Fruit fly (Drosophila melanogaster) whole organism, embryonic: ENCODE data around the gene tomb.

Experiments
- Abd-B ChIP-seq: fragments of 200-800 bp; sonication (Bioruptor generic); optimal IDR thresholded peaks from 2 replicates; lab custom pipeline; 2018; ENCODE audit warnings: missing biosample characterization, mild to moderate bottlenecking, missing genetic modification characterization, moderate library complexity
- Ada2b ChIP-seq: fragments of 200-800 bp; sonication (Bioruptor generic); IDR thresholded peaks from 2 replicates; pipeline ENCODE4 v1.3.6; 2022; ENCODE audit warnings: missing biosample characterization, missing genetic modification characterization
- CG10267 ChIP-seq: fragments of 200-800 bp; sonication (Bioruptor generic); optimal IDR thresholded peaks from 2 replicates; lab custom pipeline; 2018; ENCODE audit warnings: missing biosample characterization, mild to moderate bottlenecking, missing genetic modification characterization, moderate library complexity
- CG11247 ChIP-seq: fragments of 200-800 bp; sonication (Bioruptor generic); IDR thresholded peaks from 2 replicates; pipeline ENCODE4 v1.3.6; 2022; ENCODE audit warnings: missing biosample characterization, missing genetic modification characterization
- CG11456 ChIP-seq: fragments of 200-800 bp; sonication (Bioruptor generic); IDR thresholded peaks from 3 replicates; pipeline ENCODE4 v1.3.6; 2022; ENCODE audit warnings: missing biosample characterization, missing genetic modification characterization
- CG15269 ChIP-seq: fragments of 200-800 bp; sonication (Bioruptor generic); optimal IDR thresholded peaks from 2 replicates; lab custom pipeline; 2018; ENCODE audit warnings: missing biosample characterization, mild to moderate bottlenecking, missing genetic modification characterization, moderate library complexity
- CG1602 ChIP-seq: fragments of 200-800 bp; sonication (Bioruptor generic); optimal IDR thresholded peaks from 3 replicates; lab custom pipeline; 2016; ENCODE audit warnings: missing biosample characterization, missing genetic modification characterization
- CG16779 ChIP-seq: fragments of 200-800 bp; sonication (Bioruptor generic); IDR thresholded peaks from 2 replicates; pipeline ENCODE4 v1.3.6; 2022; ENCODE audit warnings: missing biosample characterization, missing genetic modification characterization
- CG17829 ChIP-seq: fragments of 200-800 bp; optimal IDR thresholded peaks from 2 replicates; lab custom pipeline; 2019; ENCODE audit warnings: missing biosample characterization, mild to moderate bottlenecking, missing genetic modification characterization, moderate library complexity
- CG17912 ChIP-seq: fragments of 200-800 bp; sonication (Bioruptor generic); optimal IDR thresholded peaks from 2 replicates; lab custom pipeline; 2018; ENCODE audit warnings: missing biosample characterization, mild to moderate bottlenecking, missing genetic modification characterization
- CG2120 ChIP-seq: fragments of 200-800 bp; sonication (Bioruptor generic); optimal IDR thresholded peaks from 3 replicates; lab custom pipeline; 2016; ENCODE audit warnings: missing biosample characterization, missing genetic modification characterization
- CG2678 ChIP-seq: fragments of 200-800 bp; sonication (Bioruptor generic); optimal IDR thresholded peaks from 3 replicates; lab custom pipeline; 2019; ENCODE audit warnings: missing biosample characterization, mild to moderate bottlenecking, missing genetic modification characterization, moderate library complexity
- CG34224 ChIP-seq: fragments of 200-800 bp; sonication (Bioruptor generic); IDR thresholded peaks from 3 replicates; pipeline ENCODE4 v1.3.6; 2022; ENCODE audit warnings: missing biosample characterization, missing genetic modification characterization; ENCODE audit not compliant: partially characterized antibody
- CG4282 ChIP-seq: fragments of 200-800 bp; sonication (Bioruptor generic); optimal IDR thresholded peaks from 2 replicates; lab custom pipeline; 2016; ENCODE audit warnings: missing biosample characterization, missing genetic modification characterization
- CG6254 ChIP-seq: fragments of 200-800 bp; sonication (Bioruptor generic); optimal IDR thresholded peaks from 3 replicates; lab custom pipeline; 2017; ENCODE audit warnings: mild to moderate bottlenecking, missing biosample characterization, missing genetic modification reagents, missing genetic modification characterization
- CG7357 ChIP-seq: fragments of 200-800 bp; sonication (Bioruptor generic); IDR thresholded peaks from 3 replicates; pipeline ENCODE4 v1.3.6; 2022; ENCODE audit warnings: missing biosample characterization, missing genetic modification characterization
- CG7786 ChIP-seq: fragments of 200-800 bp; sonication (Bioruptor generic); optimal IDR thresholded peaks from 2 replicates; lab custom pipeline; 2016; ENCODE audit warnings: missing biosample characterization, missing genetic modification characterization
- CG9817 ChIP-seq: fragments of 200-800 bp; sonication (Bioruptor generic); optimal IDR thresholded peaks from 2 replicates; lab custom pipeline; 2018; ENCODE audit warnings: missing biosample characterization, mild to moderate bottlenecking, missing genetic modification characterization, moderate library complexity
- Chrac-16 ChIP-seq: fragments of 200-800 bp; sonication (Bioruptor generic); optimal IDR thresholded peaks from 3 replicates; lab custom pipeline; 2016; ENCODE audit warnings: missing biosample characterization, missing genetic modification characterization
- CoRest ChIP-seq: fragments of 200-800 bp; sonication (Bioruptor generic); optimal IDR thresholded peaks from 3 replicates; lab custom pipeline; 2018; ENCODE audit warnings: missing biosample characterization, mild to moderate bottlenecking, missing genetic modification characterization, moderate library complexity
- Fer3 ChIP-seq: fragments of 200-800 bp; sonication (Bioruptor generic); optimal IDR thresholded peaks from 2 replicates; lab custom pipeline; 2018; ENCODE audit warnings: missing biosample characterization, mild to moderate bottlenecking, missing genetic modification characterization, moderate library complexity
- GATAe ChIP-seq: fragments of 200-800 bp; sonication (Bioruptor generic); conservative IDR thresholded peaks from 2 replicates; pipeline ENCODE4 v1.3.6; 2022; ENCODE audit warnings: missing biosample characterization, missing genetic modification characterization
- Gug ChIP-seq: fragments of 200-800 bp; sonication (Bioruptor generic); IDR thresholded peaks from 4 replicates; pipeline ENCODE4 v1.3.6; 2022; ENCODE audit warnings: missing biosample characterization, missing genetic modification characterization
- HHEX ChIP-seq: fragments of 200-800 bp; sonication (Bioruptor generic); optimal IDR thresholded peaks from 3 replicates; lab custom pipeline; 2017; ENCODE audit warnings: missing biosample characterization, mild to moderate bottlenecking, missing genetic modification characterization, missing genetic modification reagents
- HLH54F ChIP-seq: fragments of 200-800 bp; sonication (Bioruptor generic); optimal IDR thresholded peaks from 3 replicates; lab custom pipeline; 2016; ENCODE audit warnings: missing biosample characterization, missing genetic modification characterization
- Hand ChIP-seq: fragments of 200-800 bp; sonication (Bioruptor generic); optimal IDR thresholded peaks from 2 replicates; lab custom pipeline; 2017; ENCODE audit warnings: mild to moderate bottlenecking, missing biosample characterization, missing genetic modification reagents, missing genetic modification characterization
- Hmr ChIP-seq: fragments of 200-800 bp; sonication (Bioruptor generic); optimal IDR thresholded peaks from 3 replicates; lab custom pipeline; 2017; ENCODE audit warnings: mild to moderate bottlenecking, missing biosample characterization, missing genetic modification reagents, missing genetic modification characterization
- Hr51 ChIP-seq, 2 experiments: fragments of 200-800 bp; sonication (Bioruptor generic); optimal IDR thresholded peaks; 2 replicates in 1 of 2; 3 replicates in 1 of 2; lab custom pipeline; 2016 to 2018; ENCODE audit warnings: missing biosample characterization in 2 of 2, missing genetic modification characterization in 2 of 2, mild to moderate bottlenecking in 1 of 2, moderate library complexity in 1 of 2
- Hsf ChIP-seq: fragments of 200-800 bp; sonication (Bioruptor generic); optimal IDR thresholded peaks from 3 replicates; lab custom pipeline; 2016; ENCODE audit warnings: missing biosample characterization, missing genetic modification characterization
- MBD-R2 ChIP-seq: fragments of 200-800 bp; sonication (Bioruptor generic); IDR thresholded peaks from 2 replicates; pipeline ENCODE4 v1.3.6; 2022; ENCODE audit warnings: missing biosample characterization, missing genetic modification characterization
- Meics ChIP-seq: fragments of 200-800 bp; sonication (Bioruptor generic); optimal IDR thresholded peaks from 2 replicates; lab custom pipeline; 2017; ENCODE audit warnings: missing biosample characterization, mild to moderate bottlenecking, missing genetic modification characterization
- Poxn ChIP-seq: fragments of 200-800 bp; sonication (Bioruptor generic); IDR thresholded peaks from 2 replicates; pipeline ENCODE4 v1.3.6; 2022; ENCODE audit warnings: missing biosample characterization, missing genetic modification characterization
- Xbp1 ChIP-seq: fragments of 200-800 bp; sonication (Bioruptor generic); optimal IDR thresholded peaks from 3 replicates; lab custom pipeline; 2016; ENCODE audit warnings: missing biosample characterization, mild to moderate bottlenecking, missing genetic modification characterization
- bcd ChIP-seq: fragments of 200-800 bp; sonication (Bioruptor generic); optimal IDR thresholded peaks from 2 replicates; lab custom pipeline; 2017; ENCODE audit warnings: missing biosample characterization, mild to moderate bottlenecking, missing genetic modification characterization
- cas ChIP-seq: fragments of 200-800 bp; sonication (Bioruptor generic); IDR thresholded peaks from 2 replicates; pipeline ENCODE4 v1.3.6; 2022; ENCODE audit warnings: missing biosample characterization, missing genetic modification characterization
- cato ChIP-seq: fragments of 200-800 bp; sonication (Bioruptor generic); optimal IDR thresholded peaks from 2 replicates; lab custom pipeline; 2016; ENCODE audit warnings: missing biosample characterization, missing genetic modification characterization, borderline replicate concordance
- caup ChIP-seq: fragments of 200-800 bp; sonication (Bioruptor generic); optimal IDR thresholded peaks from 3 replicates; lab custom pipeline; 2017; ENCODE audit warnings: missing biosample characterization, mild to moderate bottlenecking, missing genetic modification characterization, moderate library complexity; ENCODE audit not compliant: severe bottlenecking
- ci ChIP-seq: fragments of 200-800 bp; sonication (Bioruptor generic); IDR thresholded peaks from 3 replicates; pipeline ENCODE4 v1.3.6; 2022; ENCODE audit warnings: missing biosample characterization, missing genetic modification characterization
- cwo ChIP-seq: fragments of 200-800 bp; sonication (Bioruptor generic); optimal IDR thresholded peaks from 3 replicates; lab custom pipeline; 2017; ENCODE audit warnings: missing biosample characterization, missing genetic modification characterization, mild to moderate bottlenecking, moderate library complexity, missing genetic modification reagents
- dmrt11E ChIP-seq: fragments of 200-800 bp; sonication (Bioruptor generic); optimal IDR thresholded peaks from 3 replicates; lab custom pipeline; 2018; ENCODE audit warnings: missing biosample characterization, mild to moderate bottlenecking, missing genetic modification characterization, moderate library complexity
- ems ChIP-seq: fragments of 200-800 bp; sonication (Bioruptor generic); optimal IDR thresholded peaks from 3 replicates; lab custom pipeline; 2016; ENCODE audit warnings: missing biosample characterization, missing genetic modification characterization
- gcm ChIP-seq: fragments of 200-800 bp; sonication (Bioruptor generic); optimal IDR thresholded peaks from 2 replicates; lab custom pipeline; 2019; ENCODE audit warnings: missing biosample characterization, mild to moderate bottlenecking, missing genetic modification characterization, moderate library complexity
- mirr ChIP-seq: fragments of 200-800 bp; sonication (Bioruptor generic); optimal IDR thresholded peaks from 3 replicates; lab custom pipeline; 2018; ENCODE audit warnings: missing biosample characterization, mild to moderate bottlenecking, missing genetic modification characterization
- pan ChIP-seq, 4 experiments: fragments of >200 bp in 3 of 4; fragments of 200-800 bp in 1 of 4; sonication (Bioruptor generic) in 1 of 4; optimal IDR thresholded peaks in 3 of 4; IDR thresholded peaks in 1 of 4; 2 replicates each; pipeline versions ENCODE4 v1.3.6 to Lab custom; 2017 to 2022; ENCODE audit warnings: missing biosample characterization in 2 of 4, missing genetic modification characterization in 2 of 4, mixed read lengths in 1 of 4
- pros ChIP-seq: fragments of 200-800 bp; sonication (Bioruptor generic); optimal IDR thresholded peaks from 3 replicates; lab custom pipeline; 2019; ENCODE audit warnings: missing biosample characterization, mild to moderate bottlenecking, missing genetic modification characterization, moderate library complexity
- scrt ChIP-seq: fragments of 200-800 bp; sonication (Bioruptor generic); optimal IDR thresholded peaks from 2 replicates; lab custom pipeline; 2018; ENCODE audit warnings: missing biosample characterization, mild to moderate bottlenecking, missing genetic modification characterization, moderate library complexity
- sens ChIP-seq: fragments of 200-800 bp; sonication (Bioruptor generic); peaks from one replicate; lab custom pipeline; 2016; ENCODE audit warnings: missing biosample characterization, missing genetic modification characterization
- sqz ChIP-seq: fragments of 200-800 bp; sonication (Bioruptor generic); optimal IDR thresholded peaks from 3 replicates; lab custom pipeline; 2018; ENCODE audit warnings: missing biosample characterization, mild to moderate bottlenecking, missing genetic modification characterization
- zfh1 ChIP-seq: fragments of 200-800 bp; sonication (Bioruptor generic); IDR thresholded peaks from 3 replicates; pipeline ENCODE4 v1.3.6; 2022; ENCODE audit warnings: missing biosample characterization, missing genetic modification characterization

tomb gene

dm6 chr2L:5569503-5569902 lies 32.9 kb upstream of the tomb start (continued):
- TF ChIP-seq CG2678 (tag; lab: Kevin White, UChicago), result no peak
- TF ChIP-seq CG10267, result no peak
- TF ChIP-seq CG4282, result no peak
- TF ChIP-seq cas (GFP tag; lab: Robert Waterston, UW), result no peak
- TF ChIP-seq MBD-R2 (GFP tag; lab: Robert Waterston, UW), result no peak
- TF ChIP-seq CG7357 (GFP tag; lab: Robert Waterston, UW), result 0 out of 3 replicates have a peak, but pooled peaks have one; percentile 19
- peak; percentile 23 for TF ChIP-seq Fer3 (tag; lab: Kevin White, UChicago)
- TF ChIP-seq CG6254, result no peak
- TF ChIP-seq Abd-B (GFP tag; lab: Kevin White, UChicago), result peak; percentile 22
- no peak for TF ChIP-seq CG17829 (tag; lab: Kevin White, UChicago)
- peak; percentile 27 for TF ChIP-seq CoRest (tag; lab: Kevin White, UChicago)
- no peak for TF ChIP-seq CG17912 (GFP tag; lab: Kevin White, UChicago)
- no peak for TF ChIP-seq sqz (GFP tag; lab: Kevin White, UChicago)
- TF ChIP-seq mirr (GFP tag; lab: Kevin White, UChicago), result no peak
- peak; percentile 67 for TF ChIP-seq CG2120 (GFP tag; lab: Kevin White, UChicago)
- TF ChIP-seq CG15269 (tag; lab: Kevin White, UChicago), result peak; percentile 48
- TF ChIP-seq sens (GFP tag; lab: Kevin White, UChicago), result no peak
- TF ChIP-seq bcd (GFP tag; lab: Kevin White, UChicago), result peak; percentile 12
- TF ChIP-seq ci (GFP tag; lab: Robert Waterston, UW), result 0 out of 3 replicates have a peak, but pooled peaks have one; percentile 26
- TF ChIP-seq Gug (GFP tag; lab: Robert Waterston, UW), result 0 out of 4 replicates have a peak, but pooled peaks have one; percentile 17
- peak; percentile 26 for TF ChIP-seq CG9817 (tag; lab: Kevin White, UChicago)
- peak; percentile 58 for TF ChIP-seq Meics (GFP tag; lab: Kevin White, UChicago)
- TF ChIP-seq CG1602 (GFP tag; lab: Kevin White, UChicago), result peak; percentile 1
- 0 out of 3 replicates have a peak, but pooled peaks have one; percentile 43 for TF ChIP-seq CG11456 (GFP tag; lab: Robert Waterston, UW)
- no peak for TF ChIP-seq GATAe (GFP tag; lab: Robert Waterston, UW)
- peak; percentile 31 for TF ChIP-seq Hsf (GFP tag; lab: Kevin White, UChicago)
- peak; percentile 15 for TF ChIP-seq Hand
- no peak for TF ChIP-seq cato (GFP tag; lab: Kevin White, UChicago)
- TF ChIP-seq Hmr, result peak; percentile 38
- TF ChIP-seq dmrt11E, result no peak
- peak in 1 of 2 experiments; percentile 43 for TF ChIP-seq Hr51 (GFP tag; optimal IDR thresholded peaks at IDR 0.05; lab: Kevin White, UChicago)
- no peak for TF ChIP-seq gcm (GFP tag; lab: Kevin White, UChicago)
- no peak for TF ChIP-seq ems (GFP tag; lab: Kevin White, UChicago)
- TF ChIP-seq scrt, result no peak
- TF ChIP-seq HHEX (GFP tag; lab: Kevin White, UChicago), result peak; percentile 24
- TF ChIP-seq pan (optimal IDR thresholded peaks at IDR 0.05; lab: Kevin White, UChicago), result no peak
- TF ChIP-seq pan (GFP tag; optimal IDR thresholded peaks at IDR 0.05 in 1 of 2, IDR thresholded peaks at IDR 0.05 in 1 of 2), result peak in 1 of 2 experiments; percentile 51
- peak; percentile 18 for TF ChIP-seq cwo (GFP tag; lab: Kevin White, UChicago)
- no peak for TF ChIP-seq CG34224
- TF ChIP-seq Ada2b (GFP tag; lab: Robert Waterston, UW), result peak; percentile 41; the same call in 1 of the 2 replicates
- TF ChIP-seq CG7786 (GFP tag; lab: Kevin White, UChicago), result no peak
- no peak for TF ChIP-seq CG16779 (GFP tag; lab: Robert Waterston, UW)
- TF ChIP-seq caup (GFP tag; lab: Kevin White, UChicago), result peak; percentile 20
- 0 out of 3 replicates have a peak, but pooled peaks have one; percentile 46 for TF ChIP-seq zfh1 (GFP tag; lab: Robert Waterston, UW)
- TF ChIP-seq HLH54F (GFP tag; lab: Kevin White, UChicago), result peak; percentile 17
- TF ChIP-seq CG11247 (GFP tag; lab: Robert Waterston, UW), result peak; percentile 41; the same call in 1 of the 2 replicates
- TF ChIP-seq pros (GFP tag; lab: Kevin White, UChicago), result no peak
- TF ChIP-seq Chrac-16, result no peak
- no peak for TF ChIP-seq Poxn (GFP tag; lab: Robert Waterston, UW)
- TF ChIP-seq Xbp1 (GFP tag; lab: Kevin White, UChicago), result peak; percentile 9
